Fruit fly (Drosophila melanogaster): ENCODE measurements around the gene CG11537.

DNA sequence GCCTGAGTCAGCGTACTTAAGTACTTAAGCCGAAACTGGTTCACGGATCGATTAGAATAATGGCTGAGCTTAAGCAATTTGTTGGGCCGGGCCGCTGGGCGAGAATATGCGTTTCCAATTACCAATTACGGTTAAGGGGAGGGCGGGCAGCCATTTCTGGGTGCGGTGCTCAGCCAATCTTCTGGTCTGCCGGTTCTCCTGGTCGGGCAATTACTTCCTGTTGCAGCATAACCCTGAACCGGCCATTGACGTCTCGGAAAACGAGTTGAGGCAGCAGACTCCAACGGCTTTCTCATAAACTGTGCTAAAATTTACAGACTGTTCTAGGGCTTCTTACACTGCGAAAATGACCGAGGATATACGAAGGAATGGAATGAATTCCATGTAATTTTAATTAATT, 42.1 kb downstream of the CG11537 start:
- no peak for TF ChIP-seq CG15710 (tag; optimal IDR thresholded peaks at IDR 0.05)
- TF ChIP-seq D1 (tag; optimal IDR thresholded peaks at IDR 0.05), result no peak
- TF ChIP-seq CG9948 (tag; optimal IDR thresholded peaks at IDR 0.05), result no peak
- TF ChIP-seq rn (GFP tag; IDR thresholded peaks at IDR 0.05), result no peak
- no peak for TF ChIP-seq CG14655 (GFP tag; optimal IDR thresholded peaks at IDR 0.05)
- no peak for TF ChIP-seq CG10348 (GFP tag; IDR thresholded peaks at IDR 0.05)
- no peak for TF ChIP-seq CG32121 (GFP tag; IDR thresholded peaks at IDR 0.05)
- TF ChIP-seq CG17806 (tag; optimal IDR thresholded peaks at IDR 0.05), result no peak
- no peak for TF ChIP-seq CG12605 (GFP tag; IDR thresholded peaks at IDR 0.05)
- TF ChIP-seq Ets98B (GFP tag; IDR thresholded peaks at IDR 0.05), result no peak
- TF ChIP-seq Pif1A (GFP tag; optimal IDR thresholded peaks at IDR 0.05), result no peak
- TF ChIP-seq gl (tag; optimal IDR thresholded peaks at IDR 0.05), result peak; percentile 6
- TF ChIP-seq CG34367 (tag; optimal IDR thresholded peaks at IDR 0.05), result peak; percentile 1
- no peak for TF ChIP-seq CG8159 (tag; optimal IDR thresholded peaks at IDR 0.05)
